Fruit fly (Drosophila melanogaster): ENCODE results near the gene CG10357.

Gene CG10357

DNA sequence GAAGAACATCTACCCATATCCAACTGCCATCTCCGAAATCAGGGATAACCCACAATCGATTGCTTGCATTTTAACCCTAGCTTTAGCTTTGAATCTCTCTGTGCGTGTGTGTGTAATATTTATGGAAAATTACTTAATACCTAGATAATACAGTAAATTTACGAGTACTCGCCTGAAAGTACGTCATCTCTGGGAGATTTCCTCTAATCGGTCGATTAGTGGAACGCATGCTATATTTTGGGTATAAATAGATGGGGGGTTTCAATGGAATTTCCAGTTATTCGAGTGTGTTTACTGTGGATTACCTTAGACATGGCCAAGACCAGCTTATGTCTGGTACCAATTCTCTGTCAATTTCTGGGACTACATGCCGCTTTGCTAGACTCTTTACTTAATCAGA lies at the start of gene CG10357:
Gene CG10357 (plus strand): TSS at position 301 of the 400 bp plus-strand sequence.
- TF ChIP-seq CG8159 (tag; optimal IDR thresholded peaks at IDR 0.05) (no peak), Pif1A (GFP tag; optimal IDR thresholded peaks at IDR 0.05) (no peak), EcR (GFP tag; optimal IDR thresholded peaks at IDR 0.05) (no peak), CG4496 (GFP tag; IDR thresholded peaks at IDR 0.05) (no peak), Snoo (tag; optimal IDR thresholded peaks at IDR 0.05) (no peak), CG9948 (tag; optimal IDR thresholded peaks at IDR 0.05) (no peak), CG12605 (GFP tag; IDR thresholded peaks at IDR 0.05) (no peak), CG10348 (GFP tag; IDR thresholded peaks at IDR 0.05) (no peak), CG15710 (tag; optimal IDR thresholded peaks at IDR 0.05) (no peak), CG17806 (tag; optimal IDR thresholded peaks at IDR 0.05) (no peak), CG32121 (GFP tag; IDR thresholded peaks at IDR 0.05) (no peak), gl (tag; optimal IDR thresholded peaks at IDR 0.05) (no peak)

DNA sequence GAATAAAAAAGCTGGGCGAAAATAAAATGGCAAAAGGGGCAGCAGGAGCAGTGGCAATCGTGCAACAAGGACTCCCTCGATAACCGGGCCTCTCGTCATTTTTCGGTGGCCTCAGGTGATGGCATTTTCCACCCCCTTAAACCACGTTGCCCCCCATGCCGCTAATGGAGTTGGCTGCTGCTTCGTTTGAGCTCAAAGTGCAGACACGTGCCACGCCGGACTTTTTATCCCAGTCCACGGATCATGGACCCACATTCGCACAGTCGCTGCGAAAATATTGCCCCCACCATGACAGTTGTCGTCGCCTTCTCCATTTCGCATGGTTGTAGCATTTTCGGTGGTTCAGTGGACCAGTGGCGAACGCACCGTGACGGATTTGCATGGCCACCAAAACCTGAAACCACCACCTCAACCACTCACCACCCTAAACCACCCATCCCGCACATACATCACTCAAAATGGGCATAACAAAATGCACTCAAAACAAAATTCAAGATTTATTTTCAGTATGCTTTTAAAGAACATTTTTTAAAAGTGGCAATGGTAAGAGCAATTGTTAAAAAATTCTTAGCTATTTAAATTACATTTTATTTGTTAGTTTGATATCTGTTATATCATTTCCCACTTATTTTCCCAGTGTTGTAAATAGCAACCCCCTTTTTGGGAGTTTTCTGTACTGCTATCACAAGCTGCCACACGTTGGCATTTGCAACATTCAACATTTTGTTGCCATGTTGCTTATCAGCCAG lies 48.3 kb upstream of the CG10357 start:
- TF ChIP-seq CG8159 (tag; optimal IDR thresholded peaks at IDR 0.05) (peak; percentile 73), CG13204 (GFP tag; optimal IDR thresholded peaks at IDR 0.05) (no peak), Ets98B (GFP tag; IDR thresholded peaks at IDR 0.05) (no peak), CG10348 (GFP tag; IDR thresholded peaks at IDR 0.05) (no peak), gl (tag; optimal IDR thresholded peaks at IDR 0.05) (no peak), CG32121 (GFP tag; IDR thresholded peaks at IDR 0.05) (no peak), Pif1B (GFP tag; optimal IDR thresholded peaks at IDR 0.05) (peak; percentile 11), CG34367 (tag; optimal IDR thresholded peaks at IDR 0.05) (peak; percentile 45), rn (GFP tag; IDR thresholded peaks at IDR 0.05) (no peak), D1 (tag; optimal IDR thresholded peaks at IDR 0.05) (no peak), CG14655 (GFP tag; optimal IDR thresholded peaks at IDR 0.05) (peak; percentile 17), fd96Ca (GFP tag; IDR thresholded peaks at IDR 0.05) (no peak), Snoo (tag; optimal IDR thresholded peaks at IDR 0.05) (peak; percentile 51), Pif1A (GFP tag; optimal IDR thresholded peaks at IDR 0.05) (peak; percentile 43), CG15710 (tag; optimal IDR thresholded peaks at IDR 0.05) (peak; percentile 52), CG12605 (GFP tag; IDR thresholded peaks at IDR 0.05) (no peak), CG9948 (tag; optimal IDR thresholded peaks at IDR 0.05) (peak; percentile 33), EcR (GFP tag; optimal IDR thresholded peaks at IDR 0.05) (no peak), CG4496 (GFP tag; IDR thresholded peaks at IDR 0.05) (peak; percentile 23; the same call in 1 of the 3 replicates), CG17806 (tag; optimal IDR thresholded peaks at IDR 0.05) (peak; percentile 59), CG8301 (tag; optimal IDR thresholded peaks at IDR 0.05) (no peak)

DNA sequence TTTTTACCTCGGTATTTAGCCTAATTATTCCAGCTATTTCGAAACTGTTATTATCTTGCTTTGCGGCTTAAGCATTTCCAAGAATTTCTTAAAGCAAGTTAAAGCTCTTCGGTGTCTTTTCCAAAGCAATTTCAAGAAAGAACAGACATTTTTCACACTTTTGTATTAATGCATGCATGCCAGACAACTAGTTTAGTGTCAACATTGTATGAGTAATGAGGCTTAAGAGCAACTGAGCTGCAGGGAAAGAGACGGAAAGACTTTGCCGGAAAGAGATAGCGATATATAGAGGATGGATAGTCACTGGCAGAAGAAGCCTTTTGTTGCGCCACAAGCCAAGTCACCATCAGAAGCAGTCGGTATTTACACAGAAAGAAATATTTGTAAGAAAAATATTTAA lies 46.1 kb upstream of the CG10357 start:
- no peak for TF ChIP-seq CG14655 (GFP tag; optimal IDR thresholded peaks at IDR 0.05)
- TF ChIP-seq CG13204 (GFP tag; optimal IDR thresholded peaks at IDR 0.05), result no peak
- no peak for TF ChIP-seq Pif1B (GFP tag; optimal IDR thresholded peaks at IDR 0.05)
- TF ChIP-seq CG12605 (GFP tag; IDR thresholded peaks at IDR 0.05), result no peak
- TF ChIP-seq Ets98B (GFP tag; IDR thresholded peaks at IDR 0.05), result no peak
- no peak for TF ChIP-seq CG32121 (GFP tag; IDR thresholded peaks at IDR 0.05)
- TF ChIP-seq CG10348 (GFP tag; IDR thresholded peaks at IDR 0.05), result no peak
- TF ChIP-seq gl (tag; optimal IDR thresholded peaks at IDR 0.05), result no peak
- no peak for TF ChIP-seq CG34367 (tag; optimal IDR thresholded peaks at IDR 0.05)

DNA sequence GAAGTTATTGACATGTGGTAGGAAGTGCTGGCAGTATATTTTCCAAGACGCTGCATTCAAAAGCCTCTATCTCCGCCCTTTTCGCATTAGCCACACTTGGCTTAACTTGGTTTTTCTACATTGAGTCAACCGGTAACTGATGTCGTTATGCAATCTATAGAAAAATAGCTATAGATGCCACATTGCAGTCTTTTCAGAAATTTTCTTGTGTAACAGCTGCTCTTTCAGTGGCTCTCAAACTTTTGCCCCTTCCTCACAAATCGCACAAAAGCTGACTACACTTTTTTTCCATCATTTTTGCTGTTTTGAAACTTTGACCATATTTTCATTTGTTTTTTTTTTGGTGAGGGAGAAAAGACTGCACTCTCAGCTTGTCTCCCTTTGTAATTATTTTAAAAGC lies 44.6 kb upstream of the CG10357 start:
- TF ChIP-seq CG8301 (tag; optimal IDR thresholded peaks at IDR 0.05) (no peak), Pif1A (GFP tag; optimal IDR thresholded peaks at IDR 0.05) (no peak), CG15710 (tag; optimal IDR thresholded peaks at IDR 0.05) (no peak), D1 (tag; optimal IDR thresholded peaks at IDR 0.05) (no peak), CG12605 (GFP tag; IDR thresholded peaks at IDR 0.05) (no peak), CG9948 (tag; optimal IDR thresholded peaks at IDR 0.05) (no peak), gl (tag; optimal IDR thresholded peaks at IDR 0.05) (no peak), CG8159 (tag; optimal IDR thresholded peaks at IDR 0.05) (no peak), fd96Ca (GFP tag; IDR thresholded peaks at IDR 0.05) (no peak), CG14655 (GFP tag; optimal IDR thresholded peaks at IDR 0.05) (no peak), CG32121 (GFP tag; IDR thresholded peaks at IDR 0.05) (no peak), Snoo (tag; optimal IDR thresholded peaks at IDR 0.05) (no peak), CG10348 (GFP tag; IDR thresholded peaks at IDR 0.05) (no peak), CG17806 (tag; optimal IDR thresholded peaks at IDR 0.05) (no peak)

DNA sequence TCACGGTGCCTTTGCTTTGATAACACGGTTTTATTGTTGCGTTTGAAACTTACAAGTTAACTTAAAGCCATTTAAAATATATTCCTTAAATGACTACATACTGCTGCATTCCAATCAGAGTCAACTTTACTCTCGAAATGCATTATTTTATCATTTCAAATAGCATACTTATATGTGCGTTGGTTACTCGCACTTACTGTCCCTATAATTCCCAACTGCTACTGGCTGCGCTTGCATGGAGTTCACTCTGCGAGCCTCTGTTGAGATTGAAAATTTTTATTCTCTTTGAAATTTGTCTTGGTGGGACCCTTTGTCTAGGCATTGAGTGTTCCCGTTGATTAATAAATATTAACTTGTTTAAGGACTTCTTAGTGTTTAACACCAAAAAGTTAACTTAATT lies 21.6 kb upstream of the CG10357 start:
- TF ChIP-seq rn (GFP tag; IDR thresholded peaks at IDR 0.05) (no peak), CG32121 (GFP tag; IDR thresholded peaks at IDR 0.05) (no peak), CG13204 (GFP tag; optimal IDR thresholded peaks at IDR 0.05) (no peak), CG9948 (tag; optimal IDR thresholded peaks at IDR 0.05) (no peak), CG17806 (tag; optimal IDR thresholded peaks at IDR 0.05) (no peak), CG8301 (tag; optimal IDR thresholded peaks at IDR 0.05) (no peak), Pif1A (GFP tag; optimal IDR thresholded peaks at IDR 0.05) (no peak), EcR (GFP tag; optimal IDR thresholded peaks at IDR 0.05) (no peak), CG10348 (GFP tag; IDR thresholded peaks at IDR 0.05) (no peak), Snoo (tag; optimal IDR thresholded peaks at IDR 0.05) (no peak), CG15710 (tag; optimal IDR thresholded peaks at IDR 0.05) (no peak), D1 (tag; optimal IDR thresholded peaks at IDR 0.05) (no peak), CG14655 (GFP tag; optimal IDR thresholded peaks at IDR 0.05) (no peak), fd96Ca (GFP tag; IDR thresholded peaks at IDR 0.05) (no peak), Pif1B (GFP tag; optimal IDR thresholded peaks at IDR 0.05) (no peak), CG8159 (tag; optimal IDR thresholded peaks at IDR 0.05) (no peak), CG12605 (GFP tag; IDR thresholded peaks at IDR 0.05) (no peak), gl (tag; optimal IDR thresholded peaks at IDR 0.05) (no peak), CG34367 (tag; optimal IDR thresholded peaks at IDR 0.05) (no peak)

DNA sequence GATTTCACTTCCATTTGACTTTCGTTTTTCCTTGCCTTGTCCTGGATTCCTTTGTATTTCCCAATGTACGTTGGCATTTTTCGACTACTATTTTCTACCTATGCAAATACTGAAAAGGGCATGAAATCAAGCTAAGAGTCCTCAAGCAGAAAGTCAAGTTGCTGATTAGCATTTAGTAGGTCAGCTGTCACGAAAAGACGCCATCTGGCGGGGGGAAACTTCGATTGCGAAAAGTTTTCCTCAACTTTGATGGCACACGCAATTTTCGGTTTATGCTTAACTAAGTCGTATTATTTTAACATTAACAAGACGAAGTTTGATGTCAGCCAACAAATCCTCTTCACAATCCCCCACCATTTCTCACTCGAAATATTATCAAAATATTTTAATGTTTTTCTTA lies 18.8 kb upstream of the CG10357 start:
- TF ChIP-seq fd96Ca (GFP tag; IDR thresholded peaks at IDR 0.05) (no peak), CG9948 (tag; optimal IDR thresholded peaks at IDR 0.05) (no peak), Pif1A (GFP tag; optimal IDR thresholded peaks at IDR 0.05) (no peak), CG4496 (GFP tag; IDR thresholded peaks at IDR 0.05) (no peak), CG8159 (tag; optimal IDR thresholded peaks at IDR 0.05) (no peak), CG12605 (GFP tag; IDR thresholded peaks at IDR 0.05) (no peak), CG10348 (GFP tag; IDR thresholded peaks at IDR 0.05) (no peak), CG15710 (tag; optimal IDR thresholded peaks at IDR 0.05) (no peak), CG34367 (tag; optimal IDR thresholded peaks at IDR 0.05) (no peak), CG17806 (tag; optimal IDR thresholded peaks at IDR 0.05) (no peak), CG14655 (GFP tag; optimal IDR thresholded peaks at IDR 0.05) (no peak), Ets98B (GFP tag; IDR thresholded peaks at IDR 0.05) (no peak), gl (tag; optimal IDR thresholded peaks at IDR 0.05) (no peak)

Measured in whole organism, pupa.